Worm (Caenorhabditis elegans) whole organism, L2 larva: Measurements from ENCODE around the gene T06D4.1.

ENCODE experiments used
- ama-1 ChIP-seq: fragments of 150-350 bp; optimal IDR thresholded peaks from 2 replicates; lab custom pipeline; 2018; ENCODE audit warnings: inconsistent platforms
- egl-27 ChIP-seq: sonication (generic microtip); optimal IDR thresholded peaks from 3 replicates; lab custom pipeline; 2017; ENCODE audit warnings: missing biosample characterization, missing genetic modification reagents, missing genetic modification characterization
- lin-13 ChIP-seq: fragments of 150-350 bp; optimal IDR thresholded peaks from 2 replicates; lab custom pipeline; 2014; ENCODE audit warnings: missing biosample characterization, missing genetic modification reagents, missing genetic modification characterization
- lin-39 ChIP-seq: fragments of 150-350 bp; optimal IDR thresholded peaks from 2 replicates; lab custom pipeline; 2014; ENCODE audit warnings: missing biosample characterization, missing genetic modification reagents, missing genetic modification characterization
- nhr-11 ChIP-seq: fragments of 150-350 bp; optimal IDR thresholded peaks from 2 replicates; lab custom pipeline; 2014; ENCODE audit warnings: missing biosample characterization, missing genetic modification characterization
- nhr-21 ChIP-seq: fragments of 150-350 bp; optimal IDR thresholded peaks from 2 replicates; lab custom pipeline; 2014; ENCODE audit warnings: missing biosample characterization, missing genetic modification characterization
- nhr-23 ChIP-seq: fragments of 150-350 bp; optimal IDR thresholded peaks from 2 replicates; lab custom pipeline; 2014; ENCODE audit warnings: missing biosample characterization, missing genetic modification reagents, missing genetic modification characterization
- nhr-237 ChIP-seq: fragments of 150-350 bp; optimal IDR thresholded peaks from 2 replicates; lab custom pipeline; 2014; ENCODE audit warnings: missing biosample characterization, missing genetic modification characterization
- unc-62 ChIP-seq: fragments of 150-350 bp; optimal IDR thresholded peaks from 2 replicates; lab custom pipeline; 2014; ENCODE audit warnings: missing biosample characterization, missing genetic modification reagents, missing genetic modification characterization
- zag-1 ChIP-seq: fragments of 150-350 bp; optimal IDR thresholded peaks from 2 replicates; lab custom pipeline; 2014; ENCODE audit warnings: missing biosample characterization, missing genetic modification characterization
- ztf-1 ChIP-seq: fragments of 200-800 bp; sonication (Bioruptor generic); conservative IDR thresholded peaks from 2 replicates; pipeline ENCODE4 v1.3.6; 2022; ENCODE audit warnings: missing genetic modification characterization, missing compliant biosample characterization

DNA sequence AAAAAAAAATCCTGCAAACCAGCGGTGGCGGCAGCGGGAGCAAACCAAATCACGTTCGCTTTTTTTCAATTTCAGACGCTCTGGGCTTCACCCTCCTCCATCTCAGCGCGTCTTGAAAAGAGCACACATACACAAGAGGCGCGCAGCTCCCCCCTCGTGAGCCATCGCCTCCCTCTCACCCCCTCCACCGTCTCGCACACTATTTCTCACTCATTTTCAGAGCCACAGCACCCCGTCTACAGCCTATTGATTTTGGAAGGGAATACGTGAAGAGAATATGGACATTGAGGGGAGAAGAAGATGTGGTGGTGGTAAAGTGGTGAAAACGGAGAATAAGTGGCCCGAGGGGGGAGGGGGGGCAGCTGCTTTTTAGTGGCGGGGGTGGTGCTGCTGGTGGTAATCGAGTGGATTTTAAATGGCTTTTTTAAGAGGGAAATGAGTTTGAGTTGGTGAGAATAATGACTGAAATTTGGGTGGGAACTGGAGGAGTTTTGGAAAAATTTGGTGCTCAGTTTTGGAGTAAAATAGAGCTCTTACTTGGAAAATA lies 46.6 kb downstream of the T06D4.1 start:
- TF ChIP-seq lin-13 (GFP tag; lab: Kevin White, UChicago): peak; percentile 17
- TF ChIP-seq ama-1: no peak
- TF ChIP-seq nhr-21 (tag; lab: Kevin White, UChicago): no peak
- TF ChIP-seq lin-39: no peak
- TF ChIP-seq nhr-11: no peak
- TF ChIP-seq nhr-23 (tag; lab: Kevin White, UChicago): no peak
- TF ChIP-seq unc-62: no peak
- TF ChIP-seq nhr-237 (tag; lab: Kevin White, UChicago): no peak
- TF ChIP-seq zag-1 (tag; lab: Kevin White, UChicago): peak; percentile 9
- TF ChIP-seq ztf-1 (GFP tag; lab: Robert Waterston, UW): no peak
- TF ChIP-seq egl-27 (tag; lab: Kevin White, UChicago): no peak
